Worm (Caenorhabditis elegans) whole organism, L1 larva: Measurements from ENCODE around the gene swp-1.

Experiments used
- C04F5.9 ChIP-seq: sonication (generic microtip); optimal IDR thresholded peaks from 2 replicates; lab custom pipeline; 2016; ENCODE audit warnings: missing genetic modification characterization, missing compliant biosample characterization
- F16B12.6 ChIP-seq: fragments of 150-350 bp; optimal IDR thresholded peaks from 2 replicates; lab custom pipeline; 2014; ENCODE audit warnings: missing biosample characterization, missing genetic modification characterization
- Y116A8C.19 ChIP-seq: sonication (generic microtip); optimal IDR thresholded peaks from 2 replicates; lab custom pipeline; 2016; ENCODE audit warnings: missing compliant biosample characterization, missing genetic modification characterization, borderline replicate concordance
- ama-1 ChIP-seq: fragments of 150-350 bp; optimal IDR thresholded peaks from 2 replicates; lab custom pipeline; 2014
- blmp-1 ChIP-seq: fragments of 150-350 bp; optimal IDR thresholded peaks from 2 replicates; lab custom pipeline; 2014; ENCODE audit warnings: missing biosample characterization, missing genetic modification characterization
- ceh-82 ChIP-seq, 3 experiments: fragments of 150-350 bp in 1 of 3; sonication (generic microtip) in 2 of 3; optimal IDR thresholded peaks; 2 replicates each; lab custom pipeline; 2014 to 2017; ENCODE audit warnings: missing biosample characterization in 3 of 3, missing genetic modification characterization in 3 of 3
- ceh-90 ChIP-seq: sonication (generic microtip); optimal IDR thresholded peaks from 2 replicates; lab custom pipeline; 2016; ENCODE audit warnings: missing genetic modification characterization, missing compliant biosample characterization
- dpl-1 ChIP-seq, 3 experiments: fragments of 150-350 bp in 2 of 3; sonication (generic microtip) in 1 of 3; optimal IDR thresholded peaks; 2 replicates each; lab custom pipeline; 2014 to 2017; ENCODE audit warnings: missing biosample characterization in 3 of 3, missing genetic modification characterization in 3 of 3, missing genetic modification reagents in 3 of 3
- dsc-1 ChIP-seq: sonication (generic microtip); optimal IDR thresholded peaks from 2 replicates; lab custom pipeline; 2016; ENCODE audit warnings: mild to moderate bottlenecking, missing genetic modification characterization, missing compliant biosample characterization
- efl-1 ChIP-seq, 4 experiments: fragments of 150-350 bp; optimal IDR thresholded peaks in 3 of 4; peaks in 1 of 4; 1 replicate in 1 of 4; 2 replicates in 3 of 4; lab custom pipeline; 2014; ENCODE audit warnings: missing biosample characterization in 2 of 4, missing genetic modification characterization in 2 of 4, missing genetic modification reagents in 2 of 4
- elt-3 ChIP-seq, 6 experiments: fragments of 150-350 bp in 1 of 6; sonication (generic microtip); optimal IDR thresholded peaks; 2 replicates each; lab custom pipeline; 2017 to 2018; ENCODE audit warnings: missing biosample characterization in 6 of 6, missing genetic modification characterization in 6 of 6, inconsistent platforms in 1 of 6
- fkh-10 ChIP-seq: sonication (generic microtip); optimal IDR thresholded peaks from 2 replicates; lab custom pipeline; 2017; ENCODE audit warnings: missing biosample characterization, missing genetic modification reagents, missing genetic modification characterization
- hlh-17 ChIP-seq: fragments of 200-800 bp; sonication (Bioruptor generic); optimal IDR thresholded peaks from 2 replicates; lab custom pipeline; 2018; ENCODE audit warnings: missing genetic modification characterization, mild to moderate bottlenecking, missing compliant biosample characterization, moderate library complexity, borderline replicate concordance
- hlh-4 ChIP-seq: sonication (generic microtip); optimal IDR thresholded peaks from 2 replicates; lab custom pipeline; 2016; ENCODE audit warnings: mild to moderate bottlenecking, missing genetic modification characterization, missing compliant biosample characterization
- lin-14 ChIP-seq: fragments of 200-800 bp; sonication (Bioruptor generic); optimal IDR thresholded peaks from 2 replicates; lab custom pipeline; 2018; ENCODE audit warnings: mild to moderate bottlenecking, missing genetic modification characterization, moderate library complexity, missing compliant biosample characterization
- lin-15B ChIP-seq: fragments of 150-350 bp; sonication (generic microtip); optimal IDR thresholded peaks from 3 replicates; lab custom pipeline; 2014; ENCODE audit warnings: missing biosample characterization, missing genetic modification characterization
- lin-35 ChIP-seq, 2 experiments: fragments of 150-350 bp; optimal IDR thresholded peaks; 2 replicates each; lab custom pipeline; 2014; ENCODE audit warnings: missing biosample characterization in 2 of 2, missing genetic modification characterization in 2 of 2, missing genetic modification reagents in 2 of 2
- mep-1 ChIP-seq: fragments of 150-350 bp; optimal IDR thresholded peaks from 2 replicates; lab custom pipeline; 2014; ENCODE audit warnings: missing biosample characterization, missing genetic modification characterization
- nhr-11 ChIP-seq: fragments of 150-350 bp; optimal IDR thresholded peaks from 2 replicates; lab custom pipeline; 2014; ENCODE audit warnings: missing biosample characterization, missing genetic modification characterization
- nhr-28 ChIP-seq: fragments of 150-350 bp; optimal IDR thresholded peaks from 2 replicates; lab custom pipeline; 2014; ENCODE audit warnings: missing biosample characterization, missing genetic modification characterization
- nhr-47 ChIP-seq: sonication (generic microtip); optimal IDR thresholded peaks from 2 replicates; lab custom pipeline; 2016; ENCODE audit warnings: mild to moderate bottlenecking, missing genetic modification characterization, moderate library complexity, missing compliant biosample characterization
- nhr-71 ChIP-seq: sonication (generic microtip); optimal IDR thresholded peaks from 2 replicates; lab custom pipeline; 2016; ENCODE audit warnings: mild to moderate bottlenecking, missing genetic modification characterization, moderate library complexity, missing compliant biosample characterization
- nhr-76 ChIP-seq: sonication (generic microtip); optimal IDR thresholded peaks from 2 replicates; lab custom pipeline; 2017; ENCODE audit warnings: missing biosample characterization, missing genetic modification characterization
- nhr-77 ChIP-seq: fragments of 150-350 bp; optimal IDR thresholded peaks from 2 replicates; lab custom pipeline; 2014; ENCODE audit warnings: missing biosample characterization, missing genetic modification characterization
- nhr-85 ChIP-seq: sonication (generic microtip); peaks from one replicate; lab custom pipeline; 2016; ENCODE audit warnings: missing genetic modification characterization, inconsistent platforms, missing compliant biosample characterization
- nhr-90 ChIP-seq: sonication (generic microtip); optimal IDR thresholded peaks from 2 replicates; lab custom pipeline; 2016; ENCODE audit warnings: mild to moderate bottlenecking, missing genetic modification characterization, missing compliant biosample characterization; ENCODE audit not compliant: poor library complexity
- pag-3 ChIP-seq: sonication (generic microtip); optimal IDR thresholded peaks from 2 replicates; lab custom pipeline; 2017; ENCODE audit warnings: missing genetic modification characterization, mild to moderate bottlenecking, missing compliant biosample characterization, antibody characterized with exemption, borderline replicate concordance; ENCODE audit not compliant: insufficient read depth
- pax-3 ChIP-seq: fragments of 200-800 bp; sonication (Bioruptor generic); optimal IDR thresholded peaks from 2 replicates; lab custom pipeline; 2018; ENCODE audit warnings: mild to moderate bottlenecking, missing genetic modification characterization, moderate library complexity, missing compliant biosample characterization
- pqm-1 ChIP-seq: sonication (generic microtip); optimal IDR thresholded peaks from 3 replicates; lab custom pipeline; 2017; ENCODE audit warnings: missing biosample characterization, missing genetic modification characterization
- rnt-1 ChIP-seq: sonication (generic microtip); optimal IDR thresholded peaks from 2 replicates; lab custom pipeline; 2016; ENCODE audit warnings: mild to moderate bottlenecking, missing genetic modification characterization, moderate library complexity, missing compliant biosample characterization
- snu-23 ChIP-seq: sonication (generic microtip); optimal IDR thresholded peaks from 2 replicates; lab custom pipeline; 2016; ENCODE audit warnings: missing genetic modification characterization, missing compliant biosample characterization
- sox-4 ChIP-seq: sonication (generic microtip); optimal IDR thresholded peaks from 2 replicates; lab custom pipeline; 2016; ENCODE audit warnings: missing genetic modification characterization, missing compliant biosample characterization
- sptf-1 ChIP-seq: fragments of 150-350 bp; optimal IDR thresholded peaks from 2 replicates; lab custom pipeline; 2014; ENCODE audit warnings: missing biosample characterization, missing genetic modification characterization
- swsn-7 ChIP-seq: sonication (generic microtip); optimal IDR thresholded peaks from 2 replicates; lab custom pipeline; 2016; ENCODE audit warnings: missing genetic modification characterization, missing compliant biosample characterization
- unc-130 ChIP-seq: fragments of 150-350 bp; optimal IDR thresholded peaks from 2 replicates; lab custom pipeline; 2017; ENCODE audit warnings: missing biosample characterization, missing genetic modification characterization, inconsistent platforms
- unc-30 ChIP-seq: sonication (generic microtip); optimal IDR thresholded peaks from 2 replicates; lab custom pipeline; 2017; ENCODE audit warnings: missing biosample characterization, missing genetic modification characterization
- unc-62 ChIP-seq: fragments of 150-350 bp; optimal IDR thresholded peaks from 2 replicates; lab custom pipeline; 2014; ENCODE audit warnings: missing biosample characterization, missing genetic modification reagents, missing genetic modification characterization
- unc-98 ChIP-seq: fragments of 200-800 bp; sonication (Bioruptor generic); IDR thresholded peaks from 2 replicates; pipeline ENCODE4 v1.3.6; 2022; ENCODE audit warnings: missing genetic modification characterization, missing compliant biosample characterization
- vab-15 ChIP-seq: sonication (generic microtip); optimal IDR thresholded peaks from 2 replicates; lab custom pipeline; 2017; ENCODE audit warnings: missing genotype, mild to moderate bottlenecking, missing genetic modification characterization, missing compliant biosample characterization
- xbp-1 ChIP-seq: sonication (generic microtip); optimal IDR thresholded peaks from 2 replicates; lab custom pipeline; 2016; ENCODE audit warnings: missing genetic modification characterization, missing compliant biosample characterization
- zag-1 ChIP-seq: fragments of 150-350 bp; optimal IDR thresholded peaks from 2 replicates; lab custom pipeline; 2014; ENCODE audit warnings: missing biosample characterization, missing genetic modification characterization
- zip-4 ChIP-seq: fragments of 200-800 bp; sonication (Bioruptor generic); optimal IDR thresholded peaks from 2 replicates; lab custom pipeline; 2018; ENCODE audit warnings: mild to moderate bottlenecking, missing genetic modification characterization, moderate library complexity, missing compliant biosample characterization
- ztf-11 ChIP-seq, 2 experiments: sonication (generic microtip); optimal IDR thresholded peaks; 2 replicates each; lab custom pipeline; 2016 to 2017; ENCODE audit warnings: missing genetic modification characterization in 2 of 2, missing biosample characterization in 1 of 2, missing compliant biosample characterization in 1 of 2
- ztf-4 ChIP-seq: fragments of 150-350 bp; optimal IDR thresholded peaks from 2 replicates; lab custom pipeline; 2014; ENCODE audit warnings: missing biosample characterization, missing genetic modification characterization

swp-1 gene

DNA sequence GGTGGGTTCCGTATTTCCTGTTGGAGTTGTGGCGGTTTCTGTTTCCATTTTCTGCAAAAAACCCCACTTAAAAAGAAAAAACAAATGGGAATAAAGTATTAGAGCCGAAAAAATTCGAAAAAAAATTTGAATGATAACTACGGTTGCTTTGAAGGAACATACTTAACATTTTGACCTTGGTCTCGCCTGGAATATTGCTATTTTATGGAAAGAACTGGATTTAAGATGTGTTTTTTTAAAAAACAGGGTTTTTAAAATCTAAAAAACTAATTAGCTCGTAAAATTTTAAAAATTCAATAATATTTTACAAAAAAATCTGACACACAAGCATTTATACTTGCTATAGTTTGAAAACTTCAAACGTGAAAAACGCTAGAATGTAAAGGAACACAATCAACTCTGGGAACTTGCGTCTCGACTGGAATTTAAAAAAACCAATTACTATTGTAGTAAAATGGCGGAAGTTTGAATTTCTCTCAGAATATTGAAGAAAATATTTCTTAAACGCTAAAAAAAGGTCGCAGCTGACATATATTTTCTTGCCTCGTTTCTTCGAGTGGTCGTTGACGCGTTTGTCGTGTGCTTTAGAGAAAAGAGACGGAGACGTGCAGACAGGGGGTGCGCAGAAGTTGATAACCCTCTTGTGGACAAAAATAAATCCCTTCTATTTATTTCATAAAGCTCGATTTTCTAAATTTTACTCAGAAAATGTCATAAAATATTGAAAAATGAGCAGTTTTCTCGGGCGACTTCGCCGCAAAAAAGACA lies 7.2 kb downstream of the swp-1 start, which contains the start of the genes lgg-3 and rgs-5 (continued):
- TF ChIP-seq nhr-77 (tag; lab: Kevin White, UChicago) (no peak), dpl-1 (GFP tag; optimal IDR thresholded peaks at IDR 0.05; lab: Kevin White, UChicago) (peak; percentile 14 to 64 (median 48)), nhr-76 (tag; lab: Kevin White, UChicago) (no peak), C04F5.9 (no peak), dsc-1 (no peak), Y116A8C.19 (tag; lab: Kevin White, UChicago) (no peak), pqm-1 (tag; lab: Kevin White, UChicago) (no peak), F16B12.6 (tag; lab: Kevin White, UChicago) (no peak), lin-15B (tag; lab: Kevin White, UChicago) (peak; percentile 18), unc-62 (GFP tag; lab: Kevin White, UChicago) (no peak), vab-15 (no peak), mep-1 (peak; percentile 15), fkh-10 (GFP tag; lab: Kevin White, UChicago) (no peak), lin-35 (GFP tag; optimal IDR thresholded peaks at IDR 0.05; lab: Kevin White, UChicago) (peak; percentile 10 to 70), elt-3 (tag; optimal IDR thresholded peaks at IDR 0.05; lab: Kevin White, UChicago) (peak in 1 of 6 experiments; percentile 28), rnt-1 (tag; lab: Kevin White, UChicago) (peak; percentile 34), hlh-4 (tag; lab: Kevin White, UChicago) (no peak), lin-14 (GFP tag; lab: Kevin White, UChicago) (no peak), pag-3 (no peak), sox-4 (tag; lab: Kevin White, UChicago) (no peak)

DNA sequence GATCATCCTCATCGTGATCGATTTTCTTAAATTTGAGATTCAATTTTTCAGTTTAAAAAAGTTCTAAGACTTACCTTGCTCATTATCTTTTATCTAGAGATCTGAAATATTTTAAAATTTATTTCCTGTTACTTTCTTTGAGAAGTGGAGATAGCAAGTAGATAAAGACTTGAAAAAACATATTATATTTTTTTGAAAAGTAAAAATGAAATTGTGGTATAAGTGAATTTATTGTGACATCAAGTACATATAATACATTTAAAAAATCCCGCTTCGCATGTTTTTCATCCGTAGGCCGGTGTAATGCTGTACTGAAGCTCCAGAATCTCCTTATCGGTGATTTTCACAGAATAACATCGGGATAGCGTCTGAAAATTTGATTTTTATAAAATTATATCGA lies 8.1 kb downstream of the swp-1 start, which contains the start of gene B0336.7:
B0336.7 (minus strand) TSS at position 101 of the 400 bp plus-strand sequence.
- no peak for TF ChIP-seq nhr-90 (tag; lab: Kevin White, UChicago)
- no peak for TF ChIP-seq pqm-1 (tag; lab: Kevin White, UChicago)
- TF ChIP-seq unc-98 (GFP tag; lab: Robert Waterston, UW) = no peak
- TF ChIP-seq elt-3 (tag; optimal IDR thresholded peaks at IDR 0.05; lab: Kevin White, UChicago) = no peak

DNA sequence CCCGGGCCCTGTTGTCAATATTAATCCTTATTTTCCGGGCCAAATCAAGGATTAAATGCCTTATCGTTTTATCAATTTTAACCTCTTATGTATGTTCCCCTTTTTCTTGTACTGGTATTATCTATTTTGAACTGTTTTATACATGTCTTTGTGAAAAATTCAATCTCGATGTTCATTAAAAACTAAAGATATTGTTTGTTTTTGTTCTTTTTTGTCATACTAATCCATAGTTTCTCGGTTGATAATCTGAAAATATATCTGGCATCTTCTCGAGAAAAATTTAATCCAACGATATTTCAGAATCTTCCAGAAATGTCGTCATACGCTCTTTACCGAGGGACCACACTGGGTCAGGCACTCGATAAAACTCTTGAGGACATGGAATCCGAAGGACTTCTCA lies 11.6 kb downstream of the swp-1 start, which contains the start of gene B0336.13:
B0336.13 (plus strand) TSS at position 301 of the 400 bp plus-strand sequence.
- TF ChIP-seq nhr-11 (tag; lab: Kevin White, UChicago) (no peak), sox-4 (tag; lab: Kevin White, UChicago) (no peak), unc-130 (tag; lab: Kevin White, UChicago) (no peak), ceh-82 (tag; optimal IDR thresholded peaks at IDR 0.05; lab: Kevin White, UChicago) (no peak), nhr-28 (tag; lab: Kevin White, UChicago) (no peak), xbp-1 (tag; lab: Kevin White, UChicago) (no peak), zip-4 (GFP tag; lab: Kevin White, UChicago) (no peak), pag-3 (no peak), pax-3 (no peak), unc-98 (GFP tag; lab: Robert Waterston, UW) (no peak), ceh-90 (tag; lab: Kevin White, UChicago) (no peak), nhr-85 (tag; lab: Kevin White, UChicago) (no peak), hlh-17 (GFP tag; lab: Kevin White, UChicago) (no peak), ama-1 (lab: Kevin White, UChicago) (no peak), ztf-11 (tag; optimal IDR thresholded peaks at IDR 0.05; lab: Kevin White, UChicago) (no peak)
- TF ChIP-seq, all 84 proteins: peak for 0

DNA sequence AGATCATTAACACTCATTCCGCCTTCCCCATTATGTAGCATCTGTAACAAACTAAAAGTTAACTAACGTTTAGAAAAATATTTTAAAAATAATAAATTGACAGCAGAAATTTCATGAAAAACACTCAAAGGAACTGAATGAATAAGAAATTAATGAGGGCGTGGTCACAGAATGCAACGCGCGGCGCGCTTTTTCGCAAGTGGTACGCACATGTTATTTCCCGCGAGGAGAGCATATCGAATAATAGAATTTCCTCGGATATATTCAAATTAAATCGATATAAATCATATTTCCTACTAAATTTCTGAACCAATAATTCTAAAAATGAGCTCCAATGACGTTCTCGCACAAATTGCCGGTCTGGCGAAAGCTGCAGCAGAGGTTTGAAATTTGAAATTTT lies 12.6 kb downstream of the swp-1 start, which contains the start of the genes abi-1 and arle-14:
abi-1 (minus strand) TSS at position 51 of the 400 bp plus-strand sequence.
arle-14 (plus strand) TSS at position 217 of the 400 bp plus-strand sequence.
- TF ChIP-seq nhr-71 (peak; percentile 42), swsn-7 (tag; lab: Kevin White, UChicago) (peak; percentile 29), unc-130 (tag; lab: Kevin White, UChicago) (peak; percentile 9), sptf-1 (tag; lab: Kevin White, UChicago) (no peak), mep-1 (peak; percentile 18), snu-23 (peak; percentile 24), blmp-1 (tag; lab: Kevin White, UChicago) (no peak), dsc-1 (peak; percentile 50), F16B12.6 (tag; lab: Kevin White, UChicago) (no peak), nhr-90 (tag; lab: Kevin White, UChicago) (peak; percentile 10), efl-1 (optimal IDR thresholded peaks at IDR 0.05; lab: Kevin White, UChicago) (peak; percentile 8 to 32), efl-1 (GFP tag; optimal IDR thresholded peaks at IDR 0.05 in 1 of 2; lab: Kevin White, UChicago) (peak; percentile 3 to 83), lin-35 (GFP tag; optimal IDR thresholded peaks at IDR 0.05; lab: Kevin White, UChicago) (peak; percentile 17 to 22), ztf-4 (tag; lab: Kevin White, UChicago) (no peak), unc-30 (no peak), dpl-1 (GFP tag; optimal IDR thresholded peaks at IDR 0.05; lab: Kevin White, UChicago) (peak in 2 of 3 experiments; percentile 22 to 32), nhr-47 (tag; lab: Kevin White, UChicago) (peak; percentile 21), xbp-1 (tag; lab: Kevin White, UChicago) (peak; percentile 30), zag-1 (no peak)
